Fruit fly (Drosophila melanogaster) whole organism, wandering third instar larva: Measurements from ENCODE around the gene Sec24CD.

Experiments used
- Hnf4 ChIP-seq: fragments of 200-800 bp; sonication (Bioruptor generic); optimal IDR thresholded peaks from 2 replicates; lab custom pipeline; 2016; ENCODE audit warnings: missing biosample characterization, mild to moderate bottlenecking, missing genetic modification characterization
- Hr78 ChIP-seq: fragments of >200 bp; optimal IDR thresholded peaks from 2 replicates; lab custom pipeline; 2017; ENCODE audit warnings: missing biosample characterization, missing genetic modification characterization
- Myc ChIP-seq: fragments of >200 bp; optimal IDR thresholded peaks from 2 replicates; lab custom pipeline; 2017
- Sp1 ChIP-seq: fragments of 200-800 bp; sonication (Bioruptor generic); optimal IDR thresholded peaks from 3 replicates; lab custom pipeline; 2019; ENCODE audit warnings: missing biosample characterization, mild to moderate bottlenecking, missing genetic modification characterization, moderate library complexity
- Vsx2 ChIP-seq: fragments of 200-300, 225-300 bp; sonication (Bioruptor generic); optimal IDR thresholded peaks from 2 replicates; lab custom pipeline; 2018; ENCODE audit warnings: missing biosample characterization, missing genetic modification characterization; ENCODE audit not compliant: partially characterized antibody
- br ChIP-seq: fragments of 200-800 bp; sonication (Bioruptor generic); optimal IDR thresholded peaks from 2 replicates; lab custom pipeline; 2016; ENCODE audit warnings: missing biosample characterization, missing genetic modification characterization
- ey ChIP-seq: fragments of 200-800 bp; sonication (Bioruptor generic); optimal IDR thresholded peaks from 2 replicates; lab custom pipeline; 2016; ENCODE audit warnings: missing biosample characterization, missing genetic modification characterization
- foxo ChIP-seq, 2 experiments: fragments of 200-800 bp; sonication (Bioruptor generic); optimal IDR thresholded peaks; 2 replicates in 1 of 2; 3 replicates in 1 of 2; lab custom pipeline; 2016 to 2017; ENCODE audit warnings: missing biosample characterization in 2 of 2, missing genetic modification characterization in 2 of 2
- fru ChIP-seq: fragments of 200-800 bp; sonication (Bioruptor generic); optimal IDR thresholded peaks from 3 replicates; lab custom pipeline; 2016; ENCODE audit warnings: missing biosample characterization, mild to moderate bottlenecking, missing genetic modification characterization
- h ChIP-seq: fragments of 200-800 bp; sonication (Bioruptor generic); optimal IDR thresholded peaks from 3 replicates; lab custom pipeline; 2016; ENCODE audit warnings: missing biosample characterization, mild to moderate bottlenecking, missing genetic modification characterization
- pan ChIP-seq: fragments of >200 bp; optimal IDR thresholded peaks from 2 replicates; lab custom pipeline; 2017
- psq ChIP-seq: fragments of 200-800 bp; sonication (Bioruptor generic); optimal IDR thresholded peaks from 3 replicates; lab custom pipeline; 2017; ENCODE audit warnings: missing biosample characterization, mild to moderate bottlenecking, missing genetic modification characterization, moderate library complexity
- rgr ChIP-seq: fragments of 200-800 bp; sonication (Bioruptor generic); optimal IDR thresholded peaks from 3 replicates; lab custom pipeline; 2016; ENCODE audit warnings: missing biosample characterization, mild to moderate bottlenecking, missing genetic modification characterization
- sv ChIP-seq: fragments of 200-800 bp; sonication (Bioruptor generic); optimal IDR thresholded peaks from 3 replicates; lab custom pipeline; 2016; ENCODE audit warnings: missing biosample characterization, missing genetic modification characterization

- TF ChIP-seq br (GFP tag; lab: Kevin White, UChicago) (peak; percentile 41), foxo (GFP tag; optimal IDR thresholded peaks at IDR 0.05; lab: Kevin White, UChicago) (peak; percentile 42 to 75), pan (lab: Kevin White, UChicago) (no peak), h (GFP tag; lab: Kevin White, UChicago) (peak; percentile 78), psq (peak; percentile 71), ey (peak; percentile 67), Hr78 (GFP tag; lab: Kevin White, UChicago) (no peak), Sp1 (GFP tag; lab: Kevin White, UChicago) (peak; percentile 68), sv (GFP tag; lab: Kevin White, UChicago) (peak; percentile 75), Hnf4 (GFP tag; lab: Kevin White, UChicago) (peak; percentile 44), rgr (peak; percentile 64), Myc (lab: Kevin White, UChicago) (peak; percentile 89), Vsx2 (peak; percentile 97), fru (GFP tag; lab: Kevin White, UChicago) (peak; percentile 59)
Measured at dm6 chr2L:2196590-2197474, 39.8 kb downstream of the Sec24CD start.
